Fruit fly (Drosophila melanogaster) whole organism, adult: ENCODE results near the gene CG42449.

Experiments
- CG11617 ChIP-seq: fragments of 200-800 bp; sonication (Bioruptor generic); optimal IDR thresholded peaks from 2 replicates; lab custom pipeline; 2017; ENCODE audit warnings: mild to moderate bottlenecking, missing biosample characterization, missing genetic modification reagents, missing genetic modification characterization
- CG12768 ChIP-seq: fragments of 200-800 bp; sonication (Bioruptor generic); optimal IDR thresholded peaks from 2 replicates; lab custom pipeline; 2017; ENCODE audit warnings: missing biosample characterization, missing genetic modification characterization, mild to moderate bottlenecking, moderate library complexity, missing genetic modification reagents
- CG14711 ChIP-seq: fragments of 200-800 bp; sonication (Bioruptor generic); optimal IDR thresholded peaks from 2 replicates; lab custom pipeline; 2018; ENCODE audit warnings: missing biosample characterization, mild to moderate bottlenecking, missing genetic modification characterization, moderate library complexity
- CG1620 ChIP-seq: fragments of 200-800 bp; sonication (Bioruptor generic); optimal IDR thresholded peaks from 2 replicates; lab custom pipeline; 2016; ENCODE audit warnings: missing biosample characterization, missing genetic modification characterization
- CG33017 ChIP-seq: fragments of 200-800 bp; sonication (Bioruptor generic); optimal IDR thresholded peaks from 2 replicates; lab custom pipeline; 2018; ENCODE audit warnings: missing biosample characterization, mild to moderate bottlenecking, missing genetic modification characterization, moderate library complexity
- CG5204 ChIP-seq: fragments of 200-800 bp; sonication (Bioruptor generic); optimal IDR thresholded peaks from 2 replicates; lab custom pipeline; 2016; ENCODE audit warnings: missing biosample characterization, missing genetic modification characterization
- CG7045 ChIP-seq: fragments of 200-800 bp; sonication (Bioruptor generic); optimal IDR thresholded peaks from 2 replicates; lab custom pipeline; 2017; ENCODE audit warnings: missing biosample characterization, mild to moderate bottlenecking, missing genetic modification characterization
- CG7101 ChIP-seq: fragments of 200-800 bp; sonication (Bioruptor generic); optimal IDR thresholded peaks from 2 replicates; lab custom pipeline; 2018; ENCODE audit warnings: missing biosample characterization, mild to moderate bottlenecking, missing genetic modification characterization, moderate library complexity
- Clk ChIP-seq: fragments of 200-800 bp; sonication (Bioruptor generic); optimal IDR thresholded peaks from 2 replicates; lab custom pipeline; 2017; ENCODE audit warnings: missing biosample characterization, missing genetic modification characterization
- Crg-1 ChIP-seq: fragments of 200-800 bp; sonication (Bioruptor generic); optimal IDR thresholded peaks from 2 replicates; lab custom pipeline; 2016; ENCODE audit warnings: missing biosample characterization, missing genetic modification characterization
- Hr96 ChIP-seq: fragments of 200-800 bp; sonication (Bioruptor generic); optimal IDR thresholded peaks from 2 replicates; lab custom pipeline; 2016; ENCODE audit warnings: missing biosample characterization, missing genetic modification characterization
- Mnt ChIP-seq: fragments of 200-800 bp; sonication (Bioruptor generic); optimal IDR thresholded peaks from 2 replicates; lab custom pipeline; 2016; ENCODE audit warnings: missing biosample characterization, mild to moderate bottlenecking, missing genetic modification characterization
- bab1 ChIP-seq: fragments of 200-800 bp; sonication (Bioruptor generic); optimal IDR thresholded peaks from 3 replicates; lab custom pipeline; 2019; ENCODE audit warnings: missing biosample characterization, mild to moderate bottlenecking, missing genetic modification characterization, moderate library complexity
- cic ChIP-seq: fragments of 200-800 bp; sonication (Bioruptor generic); optimal IDR thresholded peaks from 2 replicates; lab custom pipeline; 2017; ENCODE audit warnings: missing biosample characterization, mild to moderate bottlenecking, missing genetic modification characterization, moderate library complexity
- cnc ChIP-seq, 2 experiments: fragments of >200 bp; optimal IDR thresholded peaks; 2 replicates each; lab custom pipeline; 2017
- kay ChIP-seq: fragments of 200-800 bp; sonication (Bioruptor generic); peaks from one replicate; lab custom pipeline; 2016; ENCODE audit warnings: missing biosample characterization, missing genetic modification characterization, borderline replicate concordance
- ovo ChIP-seq: fragments of 200-800 bp; sonication (Bioruptor generic); optimal IDR thresholded peaks from 2 replicates; lab custom pipeline; 2016; ENCODE audit warnings: missing biosample characterization, missing genetic modification characterization
- pad ChIP-seq: fragments of 200-800 bp; sonication (Bioruptor generic); optimal IDR thresholded peaks from 3 replicates; lab custom pipeline; 2017; ENCODE audit warnings: missing biosample characterization, missing genetic modification characterization, mild to moderate bottlenecking, moderate library complexity, missing genetic modification reagents
- tj ChIP-seq: fragments of 200-800 bp; sonication (Bioruptor generic); optimal IDR thresholded peaks from 3 replicates; lab custom pipeline; 2017; ENCODE audit warnings: missing biosample characterization, mild to moderate bottlenecking, missing genetic modification characterization, moderate library complexity
- toe ChIP-seq: fragments of 200-800 bp; sonication (Bioruptor generic); optimal IDR thresholded peaks from 2 replicates; lab custom pipeline; 2016; ENCODE audit warnings: missing biosample characterization, missing genetic modification characterization

The CG42449 gene

dm6 chrX:5649387-5649786 lies 33.7 kb upstream of the CG42449 start:
- TF ChIP-seq CG14711 (tag; lab: Kevin White, UChicago) (no peak), cnc (optimal IDR thresholded peaks at IDR 0.05; lab: Kevin White, UChicago) (no peak), CG1620 (GFP tag; lab: Kevin White, UChicago) (no peak), toe (GFP tag; lab: Kevin White, UChicago) (no peak), tj (GFP tag; lab: Kevin White, UChicago) (no peak), CG7045 (GFP tag; lab: Kevin White, UChicago) (no peak), CG12768 (GFP tag; lab: Kevin White, UChicago) (no peak), Hr96 (GFP tag; lab: Kevin White, UChicago) (no peak), CG33017 (no peak), cic (GFP tag; lab: Kevin White, UChicago) (no peak), Crg-1 (GFP tag; lab: Kevin White, UChicago) (no peak), kay (GFP tag; lab: Kevin White, UChicago) (no peak), ovo (GFP tag; lab: Kevin White, UChicago) (no peak)

dm6 chrX:5649998-5650397 lies 33.0 kb upstream of the CG42449 start:
- TF ChIP-seq CG11617 (GFP tag; lab: Kevin White, UChicago) (no peak), pad (GFP tag; lab: Kevin White, UChicago) (peak; percentile 96)

DNA sequence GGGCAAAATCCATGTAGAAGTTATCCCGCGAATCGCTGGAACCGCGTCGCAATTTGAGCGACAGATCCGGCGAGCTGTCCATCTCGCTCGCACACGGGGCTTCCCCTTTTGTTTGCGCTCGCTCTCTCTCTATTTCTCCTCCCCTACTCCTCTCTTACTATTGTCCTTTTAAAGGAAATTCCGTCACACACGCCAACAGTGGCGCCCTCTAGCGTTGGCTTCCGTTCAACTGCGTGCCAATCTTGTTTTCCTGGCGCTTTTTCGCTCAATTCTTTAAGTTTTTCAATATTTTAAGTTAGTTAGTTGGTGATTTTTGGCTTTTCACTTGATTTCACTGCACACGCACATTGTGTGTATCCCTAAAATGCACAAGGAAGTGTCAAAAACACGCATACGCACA lies 21.1 kb upstream of the CG42449 start:
- peak; percentile 53 for TF ChIP-seq pad (GFP tag; lab: Kevin White, UChicago)
- TF ChIP-seq cnc (optimal IDR thresholded peaks at IDR 0.05; lab: Kevin White, UChicago), result no peak

- no peak for TF ChIP-seq cnc (optimal IDR thresholded peaks at IDR 0.05; lab: Kevin White, UChicago)
- TF ChIP-seq CG5204 (GFP tag; lab: Kevin White, UChicago), result no peak
- no peak for TF ChIP-seq CG12768 (GFP tag; lab: Kevin White, UChicago)
- TF ChIP-seq Hr96 (GFP tag; lab: Kevin White, UChicago), result no peak
- TF ChIP-seq CG1620 (GFP tag; lab: Kevin White, UChicago), result no peak
- no peak for TF ChIP-seq cic (GFP tag; lab: Kevin White, UChicago)
- no peak for TF ChIP-seq CG11617 (GFP tag; lab: Kevin White, UChicago)
Measured at dm6 chrX:5662761-5663160, 20.3 kb upstream of the CG42449 start, which contains the start of gene OtopLc. TSS of gene OtopLc (minus strand) at chrX:5662861.

dm6 chrX:5664222-5664621 lies 18.8 kb upstream of the CG42449 start:
- TF ChIP-seq pad (GFP tag; lab: Kevin White, UChicago) (peak; percentile 4), Crg-1 (GFP tag; lab: Kevin White, UChicago) (no peak), Mnt (GFP tag; lab: Kevin White, UChicago) (peak; percentile 33)

dm6 chrX:5665902-5666301 lies 17.1 kb upstream of the CG42449 start, which contains the start of the genes Sirt4 and CG4119:
TSS of gene Sirt4 (minus strand) at chrX:5665940.
TSS of gene CG4119 (plus strand) at chrX:5666052.
- TF ChIP-seq ovo (GFP tag; lab: Kevin White, UChicago) (no peak), CG1620 (GFP tag; lab: Kevin White, UChicago) (peak; percentile 44), CG14711 (tag; lab: Kevin White, UChicago) (peak; percentile 15), Crg-1 (GFP tag; lab: Kevin White, UChicago) (peak; percentile 59), Hr96 (GFP tag; lab: Kevin White, UChicago) (no peak), cnc (optimal IDR thresholded peaks at IDR 0.05; lab: Kevin White, UChicago) (no peak), CG12768 (GFP tag; lab: Kevin White, UChicago) (no peak), CG5204 (GFP tag; lab: Kevin White, UChicago) (no peak), cic (GFP tag; lab: Kevin White, UChicago) (peak; percentile 34), toe (GFP tag; lab: Kevin White, UChicago) (peak; percentile 7), pad (GFP tag; lab: Kevin White, UChicago) (peak; percentile 27), CG7045 (GFP tag; lab: Kevin White, UChicago) (no peak), kay (GFP tag; lab: Kevin White, UChicago) (no peak), bab1 (GFP tag; lab: Kevin White, UChicago) (peak; percentile 65), CG33017 (no peak), CG7101 (tag; lab: Kevin White, UChicago) (peak; percentile 2), CG11617 (GFP tag; lab: Kevin White, UChicago) (no peak), Mnt (GFP tag; lab: Kevin White, UChicago) (peak; percentile 68), Clk (no peak), tj (GFP tag; lab: Kevin White, UChicago) (peak; percentile 62)

- TF ChIP-seq CG1620 (GFP tag; lab: Kevin White, UChicago) (peak; percentile 60), ovo (GFP tag; lab: Kevin White, UChicago) (peak; percentile 23), CG14711 (tag; lab: Kevin White, UChicago) (no peak), cnc (optimal IDR thresholded peaks at IDR 0.05; lab: Kevin White, UChicago) (no peak), toe (GFP tag; lab: Kevin White, UChicago) (peak; percentile 63), CG33017 (no peak), CG5204 (GFP tag; lab: Kevin White, UChicago) (no peak), kay (GFP tag; lab: Kevin White, UChicago) (no peak), Clk (no peak), pad (GFP tag; lab: Kevin White, UChicago) (no peak), CG7045 (GFP tag; lab: Kevin White, UChicago) (no peak), CG12768 (GFP tag; lab: Kevin White, UChicago) (peak; percentile 62), CG11617 (GFP tag; lab: Kevin White, UChicago) (no peak), tj (GFP tag; lab: Kevin White, UChicago) (no peak), Crg-1 (GFP tag; lab: Kevin White, UChicago) (peak; percentile 1), Mnt (GFP tag; lab: Kevin White, UChicago) (peak; percentile 72), Hr96 (GFP tag; lab: Kevin White, UChicago) (no peak), CG7101 (tag; lab: Kevin White, UChicago) (peak; percentile 13), bab1 (GFP tag; lab: Kevin White, UChicago) (peak; percentile 16)
Measured at dm6 chrX:5671537-5672029, 11.5 kb upstream of the CG42449 start, which contains the start of gene Rab18. TSS of gene Rab18 (minus strand) at chrX:5671812.
